Worm (Caenorhabditis elegans) whole organism, L4/young adult: ENCODE results near the gene pbs-6.

ENCODE experiments used
- W03F9.2 ChIP-seq: fragments of 150-350 bp; optimal IDR thresholded peaks from 2 replicates; lab custom pipeline; 2014; ENCODE audit warnings: missing biosample characterization, missing genetic modification characterization
- dao-5 ChIP-seq: sonication (generic microtip); optimal IDR thresholded peaks from 2 replicates; lab custom pipeline; 2016; ENCODE audit warnings: missing genotype, missing genetic modification characterization, moderate library complexity, missing compliant biosample characterization

DNA sequence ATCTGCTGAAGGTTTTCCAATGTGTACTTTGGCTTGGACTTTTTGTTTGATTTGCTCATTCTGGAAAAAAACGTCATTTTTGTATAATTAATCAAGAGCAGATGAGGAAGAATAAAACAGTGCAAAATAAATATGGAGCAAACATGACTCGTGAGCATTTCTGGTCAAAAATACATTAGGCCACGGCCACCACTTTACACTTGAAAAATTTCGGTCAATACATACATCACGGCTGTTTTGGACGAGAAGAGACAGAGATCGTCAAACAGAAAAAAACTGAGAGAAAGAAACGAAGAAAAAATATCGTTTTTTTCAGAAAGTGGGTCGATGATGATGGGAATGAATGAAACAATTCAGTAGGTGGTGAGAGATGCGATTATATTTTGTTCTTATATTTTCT lies 24.4 kb upstream of the pbs-6 start, which contains the start of the genes F09G8.7 and crn-7:
- TF ChIP-seq W03F9.2 (tag; lab: Kevin White, UChicago) (no peak), dao-5 (tag; lab: Kevin White, UChicago) (no peak)
